Fruit fly (Drosophila melanogaster) whole organism, embryonic: ENCODE data around the gene yrt.

Experiments
- Ada2b ChIP-seq: fragments of 200-800 bp; sonication (Bioruptor generic); IDR thresholded peaks from 2 replicates; pipeline ENCODE4 v1.3.6; 2022; ENCODE audit warnings: missing biosample characterization, missing genetic modification characterization
- CG10431 ChIP-seq: fragments of 200-800 bp; sonication (Bioruptor generic); optimal IDR thresholded peaks from 3 replicates; lab custom pipeline; 2018; ENCODE audit warnings: missing biosample characterization, mild to moderate bottlenecking, missing genetic modification characterization
- CG12155 ChIP-seq: fragments of 200-800 bp; sonication (Bioruptor generic); optimal IDR thresholded peaks from 3 replicates; lab custom pipeline; 2016; ENCODE audit warnings: missing biosample characterization, missing genetic modification characterization
- CG12299 ChIP-seq: fragments of 200-800 bp; sonication (Bioruptor generic); optimal IDR thresholded peaks from 2 replicates; lab custom pipeline; 2018; ENCODE audit warnings: missing biosample characterization, mild to moderate bottlenecking, missing genetic modification characterization
- CG14014 ChIP-seq: fragments of 200-800 bp; sonication (Bioruptor generic); IDR thresholded peaks from 2 replicates; pipeline ENCODE4 v1.3.6; 2022; ENCODE audit warnings: missing biosample characterization, missing genetic modification characterization
- CG14710 ChIP-seq: fragments of 200-800 bp; sonication (Bioruptor generic); optimal IDR thresholded peaks from 3 replicates; lab custom pipeline; 2019; ENCODE audit warnings: missing biosample characterization, mild to moderate bottlenecking, missing genetic modification characterization, moderate library complexity
- CG15514 ChIP-seq: fragments of 200-800 bp; sonication (Bioruptor generic); optimal IDR thresholded peaks from 3 replicates; lab custom pipeline; 2017; ENCODE audit warnings: missing biosample characterization, missing genetic modification characterization, mild to moderate bottlenecking, moderate library complexity, missing genetic modification reagents
- CG17359 ChIP-seq: fragments of 200-800 bp; sonication (Bioruptor generic); optimal IDR thresholded peaks from 3 replicates; lab custom pipeline; 2018; ENCODE audit warnings: missing biosample characterization, mild to moderate bottlenecking, missing genetic modification characterization, moderate library complexity
- CG17361 ChIP-seq: fragments of 200-800 bp; sonication (Bioruptor generic); IDR thresholded peaks from 3 replicates; pipeline ENCODE4 v1.3.6; 2022; ENCODE audit warnings: missing biosample characterization, missing genetic modification characterization
- CG2120 ChIP-seq: fragments of 200-800 bp; sonication (Bioruptor generic); optimal IDR thresholded peaks from 3 replicates; lab custom pipeline; 2016; ENCODE audit warnings: missing biosample characterization, missing genetic modification characterization
- CG2202 ChIP-seq: fragments of 200-800 bp; sonication (Bioruptor generic); optimal IDR thresholded peaks from 2 replicates; lab custom pipeline; 2018; ENCODE audit warnings: missing biosample characterization, mild to moderate bottlenecking, missing genetic modification characterization
- CG3065 ChIP-seq: fragments of 200-800 bp; sonication (Bioruptor generic); optimal IDR thresholded peaks from 2 replicates; lab custom pipeline; 2016; ENCODE audit warnings: missing biosample characterization, missing genetic modification characterization
- CG31224 ChIP-seq: fragments of 200-800 bp; sonication (Bioruptor generic); IDR thresholded peaks from 2 replicates; pipeline ENCODE4 v1.3.6; 2022; ENCODE audit warnings: missing biosample characterization, missing genetic modification characterization
- CG3838 ChIP-seq: fragments of 200-800 bp; sonication (Bioruptor generic); optimal IDR thresholded peaks from 3 replicates; lab custom pipeline; 2016; ENCODE audit warnings: missing biosample characterization, missing genetic modification characterization
- CG5245 ChIP-seq: fragments of 200-800 bp; sonication (Bioruptor generic); optimal IDR thresholded peaks from 3 replicates; lab custom pipeline; 2016; ENCODE audit warnings: missing biosample characterization, missing genetic modification characterization
- CG6791 ChIP-seq: fragments of 200-800 bp; sonication (Bioruptor generic); IDR thresholded peaks from 3 replicates; pipeline ENCODE4 v1.3.6; 2022; ENCODE audit warnings: missing biosample characterization, missing genetic modification characterization; ENCODE audit not compliant: partially characterized antibody
- CG7271 ChIP-seq: fragments of 200-800 bp; sonication (Bioruptor generic); optimal IDR thresholded peaks from 2 replicates; lab custom pipeline; 2018; ENCODE audit warnings: missing biosample characterization, mild to moderate bottlenecking, missing genetic modification characterization, moderate library complexity
- CG7357 ChIP-seq: fragments of 200-800 bp; sonication (Bioruptor generic); IDR thresholded peaks from 3 replicates; pipeline ENCODE4 v1.3.6; 2022; ENCODE audit warnings: missing biosample characterization, missing genetic modification characterization
- CG8388 ChIP-seq: fragments of 200-800 bp; sonication (Bioruptor generic); optimal IDR thresholded peaks from 2 replicates; lab custom pipeline; 2019; ENCODE audit warnings: missing biosample characterization, mild to moderate bottlenecking, missing genetic modification characterization, moderate library complexity
- CG9215 ChIP-seq: fragments of 200-800 bp; sonication (Bioruptor generic); IDR thresholded peaks from 2 replicates; pipeline ENCODE4 v1.3.6; 2022; ENCODE audit warnings: missing biosample characterization, missing genetic modification characterization
- CG9609 ChIP-seq: fragments of 200-800 bp; sonication (Bioruptor generic); optimal IDR thresholded peaks from 3 replicates; lab custom pipeline; 2016; ENCODE audit warnings: missing biosample characterization, missing genetic modification characterization
- CG9727 ChIP-seq: fragments of 200-800 bp; sonication (Bioruptor generic); optimal IDR thresholded peaks from 3 replicates; lab custom pipeline; 2017; ENCODE audit warnings: missing biosample characterization, mild to moderate bottlenecking, missing genetic modification characterization
- CG9817 ChIP-seq: fragments of 200-800 bp; sonication (Bioruptor generic); optimal IDR thresholded peaks from 2 replicates; lab custom pipeline; 2018; ENCODE audit warnings: missing biosample characterization, mild to moderate bottlenecking, missing genetic modification characterization, moderate library complexity
- D19A ChIP-seq: fragments of 200-800 bp; optimal IDR thresholded peaks from 3 replicates; lab custom pipeline; 2019; ENCODE audit warnings: missing biosample characterization, mild to moderate bottlenecking, missing genetic modification characterization, moderate library complexity
- Dip3 ChIP-seq: fragments of 200-800 bp; sonication (Bioruptor generic); optimal IDR thresholded peaks from 3 replicates; lab custom pipeline; 2016; ENCODE audit warnings: missing biosample characterization, missing genetic modification characterization
- Dll ChIP-seq: fragments of 200-800 bp; sonication (Bioruptor generic); IDR thresholded peaks from 4 replicates; pipeline ENCODE4 v1.3.6; 2022; ENCODE audit warnings: missing biosample characterization, missing genetic modification characterization; ENCODE audit not compliant: partially characterized antibody
- H15 ChIP-seq: fragments of 200-800 bp; sonication (Bioruptor generic); IDR thresholded peaks from 3 replicates; pipeline ENCODE4 v1.3.6; 2022; ENCODE audit warnings: missing biosample characterization, missing genetic modification characterization
- HLHmδ ChIP-seq: fragments of 200-800 bp; sonication (Bioruptor generic); optimal IDR thresholded peaks from 2 replicates; lab custom pipeline; 2018; ENCODE audit warnings: missing biosample characterization, mild to moderate bottlenecking, missing genetic modification characterization, moderate library complexity
- Opbp ChIP-seq: fragments of 200-800 bp; sonication (Bioruptor generic); IDR thresholded peaks from 3 replicates; pipeline ENCODE4 v1.3.6; 2022; ENCODE audit warnings: missing biosample characterization, missing genetic modification characterization; ENCODE audit not compliant: partially characterized antibody
- PHDP ChIP-seq: fragments of 200-800 bp; sonication (Bioruptor generic); optimal IDR thresholded peaks from 3 replicates; lab custom pipeline; 2018; ENCODE audit warnings: missing biosample characterization, mild to moderate bottlenecking, missing genetic modification characterization, moderate library complexity
- Poxn ChIP-seq: fragments of 200-800 bp; sonication (Bioruptor generic); IDR thresholded peaks from 2 replicates; pipeline ENCODE4 v1.3.6; 2022; ENCODE audit warnings: missing biosample characterization, missing genetic modification characterization
- fd102C ChIP-seq: fragments of 200-800 bp; sonication (Bioruptor generic); optimal IDR thresholded peaks from 2 replicates; lab custom pipeline; 2018; ENCODE audit warnings: missing biosample characterization, mild to moderate bottlenecking, missing genetic modification characterization, moderate library complexity
- gfzf ChIP-seq: fragments of 200-800 bp; sonication (Bioruptor generic); optimal IDR thresholded peaks from 2 replicates; lab custom pipeline; 2016; ENCODE audit warnings: missing biosample characterization, mild to moderate bottlenecking, missing genetic modification characterization, moderate library complexity
- grau ChIP-seq: fragments of 200-800 bp; optimal IDR thresholded peaks from 3 replicates; lab custom pipeline; 2019; ENCODE audit warnings: missing biosample characterization, mild to moderate bottlenecking, missing genetic modification characterization, moderate library complexity
- gsb ChIP-seq: fragments of 200-800 bp; sonication (Bioruptor generic); IDR thresholded peaks from 2 replicates; pipeline ENCODE4 v1.3.6; 2022; ENCODE audit warnings: missing biosample characterization, missing genetic modification characterization
- gsb-n ChIP-seq: fragments of 200-800 bp; sonication (Bioruptor generic); optimal IDR thresholded peaks from 3 replicates; lab custom pipeline; 2018; ENCODE audit warnings: missing biosample characterization, mild to moderate bottlenecking, missing genetic modification characterization
- ind ChIP-seq: fragments of 200-800 bp; sonication (Bioruptor generic); optimal IDR thresholded peaks from 3 replicates; lab custom pipeline; 2016; ENCODE audit warnings: missing biosample characterization, missing genetic modification characterization
- jigr1 ChIP-seq: fragments of 200-800 bp; sonication (Bioruptor generic); IDR thresholded peaks from 3 replicates; pipeline ENCODE4 v1.3.6; 2022; ENCODE audit warnings: missing biosample characterization, missing genetic modification characterization
- jing ChIP-seq: fragments of 200-800 bp; sonication (Bioruptor generic); optimal IDR thresholded peaks from 2 replicates; lab custom pipeline; 2018; ENCODE audit warnings: missing biosample characterization, mild to moderate bottlenecking, missing genetic modification characterization
- nom ChIP-seq: fragments of 200-800 bp; sonication (Bioruptor generic); optimal IDR thresholded peaks from 2 replicates; lab custom pipeline; 2017; ENCODE audit warnings: missing biosample characterization, missing genetic modification characterization, mild to moderate bottlenecking, moderate library complexity, missing genetic modification reagents
- pzg ChIP-seq: fragments of 200-800 bp; sonication (Bioruptor generic); optimal IDR thresholded peaks from 3 replicates; lab custom pipeline; 2018; ENCODE audit warnings: missing biosample characterization, mild to moderate bottlenecking, missing genetic modification characterization, moderate library complexity
- rib ChIP-seq: fragments of 200-800 bp; sonication (Bioruptor generic); IDR thresholded peaks from 2 replicates; pipeline ENCODE4 v1.3.6; 2022; ENCODE audit warnings: missing biosample characterization, missing genetic modification characterization
- sd ChIP-seq: fragments of 200-800 bp; sonication (Bioruptor generic); optimal IDR thresholded peaks from 3 replicates; lab custom pipeline; 2018; ENCODE audit warnings: missing biosample characterization, mild to moderate bottlenecking, missing genetic modification characterization, moderate library complexity
- sens ChIP-seq: fragments of 200-800 bp; sonication (Bioruptor generic); peaks from one replicate; lab custom pipeline; 2016; ENCODE audit warnings: missing biosample characterization, missing genetic modification characterization
- sima ChIP-seq: fragments of 200-800 bp; sonication (Bioruptor generic); optimal IDR thresholded peaks from 2 replicates; lab custom pipeline; 2016; ENCODE audit warnings: missing biosample characterization, missing genetic modification characterization
- stwl ChIP-seq: fragments of 200-800 bp; sonication (Bioruptor generic); optimal IDR thresholded peaks from 3 replicates; lab custom pipeline; 2018; ENCODE audit warnings: missing biosample characterization, mild to moderate bottlenecking, missing genetic modification characterization, moderate library complexity
- tin ChIP-seq: fragments of 200-800 bp; sonication (Bioruptor generic); optimal IDR thresholded peaks from 3 replicates; lab custom pipeline; 2016; ENCODE audit warnings: missing biosample characterization, missing genetic modification characterization
- twi ChIP-seq: fragments of 200-800 bp; optimal IDR thresholded peaks from 2 replicates; lab custom pipeline; 2019; ENCODE audit warnings: missing biosample characterization, mild to moderate bottlenecking, missing genetic modification characterization, moderate library complexity
- z ChIP-seq: fragments of 200-800 bp; sonication (Bioruptor generic); IDR thresholded peaks from 3 replicates; pipeline ENCODE4 v1.3.6; 2022; ENCODE audit warnings: missing biosample characterization, missing genetic modification characterization
- zen ChIP-seq: fragments of 200-800 bp; sonication (Bioruptor generic); optimal IDR thresholded peaks from 3 replicates; lab custom pipeline; 2018; ENCODE audit warnings: missing biosample characterization, mild to moderate bottlenecking, missing genetic modification characterization, moderate library complexity
- zf30C ChIP-seq: fragments of 200-800 bp; sonication (Bioruptor generic); optimal IDR thresholded peaks from 3 replicates; lab custom pipeline; 2018; ENCODE audit warnings: missing biosample characterization, mild to moderate bottlenecking, missing genetic modification characterization

The yrt gene

DNA sequence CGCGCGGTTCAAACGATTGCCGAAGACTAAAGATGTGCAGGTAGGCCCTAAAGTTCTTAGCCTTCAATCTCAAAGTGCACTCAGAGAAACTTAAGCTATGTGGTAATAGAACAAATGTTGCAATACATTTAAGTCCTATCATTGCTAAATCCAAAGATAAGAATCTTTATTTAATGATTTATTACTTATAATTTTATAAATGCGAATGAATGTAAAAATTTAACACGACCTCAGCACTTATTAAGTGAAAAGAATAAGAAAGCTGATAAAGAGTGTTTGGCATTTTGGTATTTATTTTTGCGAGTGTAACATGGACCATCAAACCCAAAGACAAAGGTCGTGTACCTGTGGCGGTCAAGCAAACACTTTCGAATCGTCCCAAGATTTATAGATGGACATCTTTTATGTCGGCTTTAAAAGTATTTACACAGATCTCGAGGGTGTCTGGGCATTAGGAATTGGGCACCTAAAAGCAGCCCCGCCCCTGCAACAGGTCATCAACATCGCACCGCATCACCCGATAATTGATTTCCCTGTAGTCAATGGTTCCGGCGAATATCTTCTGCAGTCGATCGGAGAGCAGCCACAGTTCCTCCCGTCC is 29.8 kb downstream of the yrt start, which contains the start of gene yellow-e3 (continued):
- TF ChIP-seq Poxn (GFP tag; lab: Robert Waterston, UW) = no peak
- TF ChIP-seq gfzf = no peak
- TF ChIP-seq CG5245 (GFP tag; lab: Kevin White, UChicago) = no peak
- TF ChIP-seq CG2120 (GFP tag; lab: Kevin White, UChicago) = no peak
- no peak for TF ChIP-seq H15 (GFP tag; lab: Robert Waterston, UW)
- no peak for TF ChIP-seq jing (GFP tag; lab: Kevin White, UChicago)
- TF ChIP-seq CG9727 (GFP tag; lab: Kevin White, UChicago) = peak; percentile 75
- TF ChIP-seq zen (tag; lab: Kevin White, UChicago) = peak; percentile 93
- no peak for TF ChIP-seq CG6791 (GFP tag; lab: Robert Waterston, UW)
- TF ChIP-seq CG12299 (tag; lab: Kevin White, UChicago) = no peak
- no peak for TF ChIP-seq jigr1
- peak; percentile 38 for TF ChIP-seq CG2202 (tag; lab: Kevin White, UChicago)
- TF ChIP-seq rib (GFP tag; lab: Robert Waterston, UW) = no peak
- TF ChIP-seq nom (GFP tag; lab: Kevin White, UChicago) = no peak
- no peak for TF ChIP-seq CG14014 (GFP tag; lab: Robert Waterston, UW)
- peak; percentile 39 for TF ChIP-seq gsb-n (tag; lab: Kevin White, UChicago)
- TF ChIP-seq CG9817 (tag; lab: Kevin White, UChicago) = no peak
- TF ChIP-seq D19A = peak; percentile 59
- no peak for TF ChIP-seq ind (GFP tag; lab: Kevin White, UChicago)
- no peak for TF ChIP-seq CG31224 (GFP tag; lab: Robert Waterston, UW)
- peak; percentile 86 for TF ChIP-seq CG7271 (tag; lab: Kevin White, UChicago)
- TF ChIP-seq gsb = no peak
- no peak for TF ChIP-seq Dll (GFP tag; lab: Robert Waterston, UW)
- peak; percentile 38; the same call in 1 of the 3 replicates for TF ChIP-seq CG17361 (GFP tag; lab: Robert Waterston, UW)
- TF ChIP-seq zf30C (GFP tag; lab: Kevin White, UChicago) = peak; percentile 95
- TF ChIP-seq CG3838 = no peak
- no peak for TF ChIP-seq HLHmδ
- TF ChIP-seq CG7357 = no peak
- TF ChIP-seq stwl (tag; lab: Kevin White, UChicago) = peak; percentile 11
- no peak for TF ChIP-seq sima
- TF ChIP-seq CG12155 (GFP tag; lab: Kevin White, UChicago) = no peak
- no peak for TF ChIP-seq Opbp (GFP tag; lab: Robert Waterston, UW)
- TF ChIP-seq twi (tag; lab: Kevin White, UChicago) = peak; percentile 25
- peak; percentile 44 for TF ChIP-seq grau
- TF ChIP-seq sd (tag; lab: Kevin White, UChicago) = no peak
- TF ChIP-seq CG17359 = no peak
- no peak for TF ChIP-seq pzg (GFP tag; lab: Kevin White, UChicago)
- TF ChIP-seq CG9215 (GFP tag; lab: Robert Waterston, UW) = no peak
- peak; percentile 61 for TF ChIP-seq sens
- TF ChIP-seq tin (GFP tag; lab: Kevin White, UChicago) = no peak
- TF ChIP-seq Dip3 = no peak
- TF ChIP-seq PHDP (tag; lab: Kevin White, UChicago) = no peak
- no peak for TF ChIP-seq z (GFP tag; lab: Robert Waterston, UW)
- peak; percentile 71 for TF ChIP-seq CG14710 (tag; lab: Kevin White, UChicago)
- peak; percentile 64 for TF ChIP-seq fd102C (GFP tag; lab: Kevin White, UChicago)
- no peak for TF ChIP-seq CG15514
- TF ChIP-seq Ada2b = no peak
- TF ChIP-seq CG3065 (GFP tag; lab: Kevin White, UChicago) = no peak
- TF ChIP-seq CG10431 (GFP tag; lab: Kevin White, UChicago) = no peak
- no peak for TF ChIP-seq CG9609 (GFP tag; lab: Kevin White, UChicago)
- no peak for TF ChIP-seq CG8388 (GFP tag; lab: Kevin White, UChicago)
